Fruit fly (Drosophila melanogaster) whole organism, larva: ENCODE data around the gene CG15876.

ENCODE experiments used
- noc ChIP-seq: fragments of 200-800 bp; sonication (Bioruptor generic); optimal IDR thresholded peaks from 3 replicates; lab custom pipeline; 2019; ENCODE audit warnings: missing biosample characterization, mild to moderate bottlenecking, missing genetic modification characterization, moderate library complexity

The CG15876 gene

DNA sequence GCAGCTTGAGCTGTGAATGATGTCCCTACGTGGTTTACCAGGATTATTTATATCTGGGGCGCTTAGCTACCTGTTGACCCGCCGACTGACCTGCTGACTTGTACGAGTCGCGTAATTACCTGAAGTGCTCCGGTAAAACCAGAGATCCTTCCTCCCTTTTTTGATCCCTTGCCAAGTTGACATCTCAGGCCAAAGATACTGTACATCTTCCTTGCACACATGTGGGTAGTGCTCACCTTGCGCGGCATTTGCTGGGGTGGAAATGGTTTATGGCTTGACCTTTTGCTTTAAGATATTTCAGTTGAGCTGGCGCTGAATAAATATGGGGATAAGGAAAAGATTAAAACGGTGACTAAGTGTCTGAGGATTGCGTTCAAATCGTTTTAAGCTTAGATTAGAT, at the start of gene CG15876:
Gene CG15876 (minus strand): TSS at position 23 of the 400 bp plus-strand sequence.
- TF ChIP-seq noc: no peak

DNA sequence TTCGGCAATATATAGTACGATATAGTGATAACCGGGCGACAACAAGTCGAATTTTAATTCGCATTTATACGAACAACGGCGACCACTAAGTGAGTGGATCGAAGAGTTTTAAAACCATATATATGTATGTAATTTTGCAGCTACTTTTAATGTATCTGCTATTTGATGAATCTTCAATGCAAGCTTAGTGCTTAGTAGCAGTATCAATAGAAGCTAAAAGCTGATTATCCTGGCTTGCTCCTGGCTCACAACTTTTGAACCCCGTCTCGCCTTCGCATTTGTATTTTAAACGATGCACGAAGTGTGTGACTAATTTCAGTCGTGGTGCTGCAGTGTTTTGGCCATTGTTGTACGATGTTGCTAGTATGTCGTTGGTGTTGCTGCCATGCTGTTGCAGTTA, 42.0 kb upstream of the CG15876 start:
- no peak for TF ChIP-seq noc

DNA sequence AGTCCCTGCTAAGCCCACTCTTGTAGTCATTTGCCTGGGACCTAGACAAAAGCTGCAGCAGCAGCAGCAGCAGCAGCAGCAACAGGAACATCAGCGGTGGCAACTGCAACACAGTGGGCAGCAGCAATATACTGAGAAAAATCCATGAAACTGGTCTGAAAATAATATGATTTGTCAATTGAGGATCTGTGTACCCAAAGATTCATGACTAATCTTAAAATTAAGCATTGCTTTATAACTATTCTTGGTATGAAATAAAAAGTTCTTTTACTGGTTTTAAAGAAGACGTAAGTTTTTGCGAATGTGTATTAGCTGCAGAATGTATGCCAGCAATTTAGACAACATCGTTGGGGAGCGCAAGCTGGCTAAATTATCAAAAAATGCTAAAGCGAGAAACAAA, 37.0 kb upstream of the CG15876 start:
- TF ChIP-seq noc: no peak

- no peak for TF ChIP-seq noc
These were observed 35.2 kb upstream of the CG15876 start for dm6 chr3L:4729805-4730204.

dm6 chr3L:4721886-4722285, 27.2 kb upstream of the CG15876 start:
- TF ChIP-seq noc: no peak

dm6 chr3L:4720510-4721157, 26.0 kb upstream of the CG15876 start:
- TF ChIP-seq noc: no peak

DNA sequence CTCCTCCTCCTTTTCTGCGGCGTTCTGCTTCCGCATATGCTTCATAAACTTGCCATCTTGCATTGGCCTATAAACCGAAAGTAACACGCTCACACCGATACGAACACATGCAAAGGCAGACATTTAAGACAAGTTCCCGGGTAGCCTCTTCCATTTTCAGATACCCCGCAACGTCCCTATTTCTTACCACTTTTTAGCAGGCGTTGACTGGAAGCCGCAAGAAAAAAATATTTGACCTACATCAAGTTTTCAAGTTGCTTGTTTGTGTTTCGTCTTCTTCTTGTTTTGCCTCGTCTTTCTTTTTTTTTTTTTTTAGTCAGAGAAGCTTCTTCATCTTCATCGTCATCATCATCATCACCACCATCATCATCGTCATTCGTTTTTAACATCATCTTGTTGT, 25.1 kb upstream of the CG15876 start:
- no peak for TF ChIP-seq noc

DNA sequence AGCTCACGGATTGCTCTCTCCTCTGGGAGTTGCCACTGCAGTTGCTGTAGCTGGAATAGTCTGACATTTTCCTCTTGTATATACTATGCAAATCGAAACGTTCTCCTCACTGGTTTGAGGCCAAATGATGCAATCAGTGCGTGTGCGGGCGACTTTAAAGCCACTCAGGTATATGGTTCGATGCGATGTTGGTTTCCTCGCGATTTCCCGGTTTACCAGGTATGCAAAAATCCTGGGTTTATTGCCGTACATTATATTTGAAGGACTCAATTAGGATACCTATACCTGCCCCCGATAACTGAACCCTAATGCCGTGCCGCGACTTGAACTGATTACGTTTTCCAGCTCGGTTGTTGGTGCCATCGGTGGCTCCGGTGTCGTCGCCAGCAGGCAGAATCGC, 15.1 kb upstream of the CG15876 start, which contains the start of gene CG13712:
Gene CG13712 (minus strand): TSS at position 101 of the 400 bp plus-strand sequence.
- TF ChIP-seq noc: no peak

- no peak for TF ChIP-seq noc
These were observed 13.9 kb upstream of the CG15876 start for dm6 chr3L:4708536-4708935.

DNA sequence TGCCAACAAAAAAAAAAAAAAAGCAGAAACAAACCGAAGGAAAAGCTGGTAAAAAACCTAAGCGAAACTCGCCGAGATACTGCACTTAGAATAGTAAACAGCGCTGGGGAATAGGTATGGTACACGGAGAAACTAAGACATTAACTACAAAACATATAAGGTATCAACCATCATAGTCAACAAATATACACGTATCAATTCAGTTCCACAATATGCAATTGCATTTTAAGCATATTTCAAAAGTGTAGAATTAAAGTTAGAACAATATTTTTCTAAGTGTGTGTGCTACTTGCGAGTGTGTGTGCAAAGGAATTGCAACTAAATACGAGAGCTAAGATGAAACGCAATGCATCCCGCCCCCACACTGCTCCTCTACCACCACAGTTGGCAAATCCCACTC, 13.2 kb upstream of the CG15876 start:
- TF ChIP-seq noc: no peak

DNA sequence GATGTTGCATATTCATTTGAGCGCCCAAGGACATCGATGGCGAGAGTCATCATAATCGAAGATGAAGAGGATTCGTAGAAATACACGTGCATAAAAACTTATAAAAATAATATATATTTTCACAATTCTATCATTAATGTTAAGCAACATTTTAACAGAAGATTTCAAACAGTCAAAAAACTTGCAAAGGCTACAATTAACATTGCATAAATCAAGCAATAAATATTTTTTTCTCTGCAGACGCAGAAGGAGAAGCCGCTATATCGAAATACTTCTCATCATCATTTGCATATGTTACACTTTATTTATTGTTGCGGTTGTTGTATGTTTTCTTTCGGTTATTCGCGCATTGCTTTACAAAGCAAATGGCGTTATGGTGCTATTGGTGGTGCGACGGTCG, 7.4 kb upstream of the CG15876 start:
- no peak for TF ChIP-seq noc

DNA sequence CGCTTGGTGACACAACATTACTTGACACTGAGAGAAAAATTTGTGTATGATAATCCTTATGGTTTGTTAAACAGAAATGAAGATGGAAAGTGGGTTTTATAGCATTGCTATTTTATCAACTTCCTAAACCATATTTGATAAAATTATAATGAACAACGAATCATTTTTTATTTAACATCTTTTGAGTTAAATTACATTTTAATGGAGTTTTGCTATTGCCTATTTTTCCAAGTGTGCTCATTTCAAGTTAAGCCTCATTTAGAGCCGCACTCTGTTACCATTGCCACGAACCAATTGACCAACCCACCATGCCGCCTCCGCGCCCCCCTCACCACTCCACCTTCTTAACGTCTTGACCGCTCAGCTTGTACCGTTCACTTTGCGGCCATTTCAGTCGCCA, 5.4 kb upstream of the CG15876 start:
- TF ChIP-seq noc: no peak

DNA sequence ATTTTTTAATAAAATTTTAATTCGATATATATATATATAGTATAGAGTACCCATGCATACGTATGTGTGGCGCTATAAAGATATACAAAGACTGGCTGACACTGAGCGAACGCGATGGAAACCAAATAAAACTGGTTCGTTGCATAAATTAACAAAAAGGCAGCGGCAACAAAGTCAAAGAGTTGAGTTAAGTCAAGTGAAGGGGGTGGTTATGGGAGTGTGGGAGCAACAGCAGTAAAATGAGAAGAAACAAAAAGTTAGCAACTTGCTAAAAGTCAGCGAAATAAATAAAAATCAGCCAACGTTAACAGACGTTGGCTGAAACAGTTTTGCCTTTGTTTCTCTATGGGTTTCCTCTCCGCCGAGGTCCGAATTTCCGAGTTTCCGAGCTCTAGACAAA, 3.9 kb upstream of the CG15876 start:
- no peak for TF ChIP-seq noc

- peak; percentile 78 for TF ChIP-seq noc
These were observed 3.4 kb upstream of the CG15876 start for dm6 chr3L:4698032-4698431.

dm6 chr3L:4697301-4697700, 2.7 kb upstream of the CG15876 start, which contains the start of gene CG13713:
Gene CG13713, plus strand, starts transcription at chr3L:4697601.
- no peak for TF ChIP-seq noc

- TF ChIP-seq noc: no peak
These were observed 1.7 kb upstream of the CG15876 start for dm6 chr3L:4696380-4696779.

dm6 chr3L:4692177-4693134, 2.2 kb downstream of the CG15876 start, which contains the start of gene RhoGEF64C:
Gene RhoGEF64C, plus strand, starts transcription at chr3L:4692783.
- TF ChIP-seq noc: no peak

DNA sequence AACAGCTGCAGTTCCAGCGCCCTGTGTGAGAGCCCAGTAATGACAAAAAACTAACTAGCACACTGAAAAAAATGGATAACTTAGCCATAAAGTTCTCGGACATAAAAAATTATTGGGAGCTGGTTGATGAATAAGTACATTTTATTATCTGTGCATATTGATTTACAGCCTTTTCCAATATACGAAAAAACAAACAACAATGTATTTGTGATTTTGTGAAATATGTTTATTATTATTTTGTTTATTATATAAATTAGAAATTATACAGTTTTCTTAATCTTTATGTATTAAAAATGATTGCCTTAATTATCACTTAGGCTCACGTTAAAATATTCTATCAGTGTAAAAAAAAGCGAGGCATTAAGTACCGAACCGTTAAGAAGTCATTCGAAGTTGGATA, 2.9 kb downstream of the CG15876 start:
- TF ChIP-seq noc: no peak
